Worm (Caenorhabditis elegans) whole organism, mixed stage, embryonic: Measurements from ENCODE around the gene vha-20.

Experiments
- mep-1 ChIP-seq: fragments of 150-350 bp; optimal IDR thresholded peaks from 2 replicates; lab custom pipeline; 2017; ENCODE audit warnings: missing biosample characterization, missing genetic modification reagents, missing genetic modification characterization, inconsistent platforms
- nhr-76 ChIP-seq: sonication (generic microtip); optimal IDR thresholded peaks from 2 replicates; lab custom pipeline; 2017; ENCODE audit warnings: missing biosample characterization, missing genetic modification characterization
- pha-4 ChIP-seq: fragments of 150-350 bp; optimal IDR thresholded peaks from 2 replicates; lab custom pipeline; 2018; ENCODE audit warnings: missing biosample characterization, missing genetic modification reagents, missing genetic modification characterization
- snpc-4 ChIP-seq: fragments of 150-350 bp; optimal IDR thresholded peaks from 2 replicates; lab custom pipeline; 2014; ENCODE audit warnings: missing biosample characterization, missing genetic modification characterization
- unc-39 ChIP-seq: fragments of 150-350 bp; optimal IDR thresholded peaks from 2 replicates; lab custom pipeline; 2014; ENCODE audit warnings: missing biosample characterization, missing genetic modification characterization
- unc-62 ChIP-seq: fragments of 150-350 bp; optimal IDR thresholded peaks from 2 replicates; lab custom pipeline; 2014; ENCODE audit warnings: missing biosample characterization, missing genetic modification reagents, missing genetic modification characterization

- no peak for TF ChIP-seq pha-4 (tag; lab: Kevin White, UChicago)
- TF ChIP-seq nhr-76 (tag; lab: Kevin White, UChicago) = no peak
- TF ChIP-seq mep-1 (tag; lab: Kevin White, UChicago) = no peak
- no peak for TF ChIP-seq unc-39 (tag; lab: Kevin White, UChicago)
- no peak for TF ChIP-seq snpc-4 (tag; lab: Kevin White, UChicago)
- no peak for TF ChIP-seq unc-62
Observed at ce11 chrX:14165156-14165555, 850 bp upstream of the vha-20 start.
